Fruit fly (Drosophila melanogaster) whole organism: ENCODE results near the gene Hira.

Experiments
- CG8478 ChIP-seq: fragments of >200 bp; optimal IDR thresholded peaks from 2 replicates; lab custom pipeline; 2018; ENCODE audit warnings: inconsistent platforms
- Dll ChIP-seq: fragments of >200 bp; optimal IDR thresholded peaks from 2 replicates; lab custom pipeline; 2017
- pan ChIP-seq: fragments of >200 bp; optimal IDR thresholded peaks from 2 replicates; lab custom pipeline; 2017
- psq ChIP-seq: fragments of >200 bp; optimal IDR thresholded peaks from 2 replicates; lab custom pipeline; 2017
- usp ChIP-seq: fragments of >200 bp; optimal IDR thresholded peaks from 2 replicates; lab custom pipeline; 2017; ENCODE audit warnings: missing biosample characterization, missing genetic modification characterization, mixed read lengths

DNA sequence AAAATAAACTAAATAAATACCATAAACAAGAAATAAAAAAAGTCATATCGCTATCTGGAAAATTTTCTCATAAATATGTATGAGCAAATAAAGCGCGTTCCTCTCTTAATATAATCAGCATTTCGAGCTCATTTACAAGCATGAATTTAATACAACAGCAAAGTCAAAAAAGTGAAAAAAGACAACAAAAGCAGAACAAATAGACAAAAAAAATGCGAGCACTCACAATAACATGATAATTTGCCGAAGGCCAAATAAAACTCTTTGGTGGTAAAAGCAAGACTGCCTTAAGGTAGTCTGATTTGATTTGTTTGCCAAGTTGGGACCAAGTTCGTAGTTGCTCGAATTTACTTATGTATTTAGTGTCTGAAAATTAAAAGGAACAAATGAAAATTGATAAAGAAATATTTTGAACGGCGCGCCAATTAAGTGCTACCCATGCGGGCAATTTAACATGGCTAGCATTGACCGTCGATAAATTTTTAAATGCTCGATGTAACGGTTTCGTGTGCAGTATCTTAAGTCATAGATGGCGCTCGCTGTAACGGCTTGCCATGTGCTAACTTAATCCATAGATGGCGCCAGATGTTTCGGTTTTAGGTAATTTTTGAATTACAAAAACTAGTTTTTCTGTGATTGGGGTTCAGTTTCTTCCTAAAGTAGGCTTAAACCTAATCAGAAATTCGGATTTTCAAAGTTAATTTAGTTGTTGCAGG, 11.3 kb upstream of the Hira start:
- TF ChIP-seq psq (no peak), CG8478 (no peak), Dll (lab: Kevin White, UChicago) (no peak), pan (lab: Kevin White, UChicago) (no peak), usp (GFP tag; lab: Kevin White, UChicago) (no peak)
